Fruit fly (Drosophila melanogaster) whole organism, prepupa: ENCODE measurements around the gene CG12111.

ENCODE experiments used
- CG10669 ChIP-seq: fragments of 200-800 bp; sonication (Bioruptor generic); optimal IDR thresholded peaks from 3 replicates; lab custom pipeline; 2018; ENCODE audit warnings: missing biosample characterization, mild to moderate bottlenecking, missing genetic modification characterization, moderate library complexity
- CG11294 ChIP-seq: fragments of 200-800 bp; sonication (Bioruptor generic); IDR thresholded peaks from 2 replicates; pipeline ENCODE4 v1.3.6; 2022; ENCODE audit warnings: missing biosample characterization, missing genetic modification characterization
- CG15336 ChIP-seq: fragments of 200-800 bp; sonication (Bioruptor generic); IDR thresholded peaks from 2 replicates; pipeline ENCODE4 v1.3.6; 2022; ENCODE audit warnings: missing biosample characterization, missing genetic modification characterization
- CG1621 ChIP-seq: fragments of 200-800 bp; sonication (Bioruptor generic); optimal IDR thresholded peaks from 3 replicates; lab custom pipeline; 2018; ENCODE audit warnings: missing biosample characterization, mild to moderate bottlenecking, missing genetic modification characterization
- CG16779 ChIP-seq: fragments of 200-800 bp; sonication (Bioruptor generic); optimal IDR thresholded peaks from 3 replicates; lab custom pipeline; 2017; ENCODE audit warnings: missing biosample characterization, mild to moderate bottlenecking, missing genetic modification characterization
- CG3032 ChIP-seq: fragments of 200-800 bp; optimal IDR thresholded peaks from 2 replicates; lab custom pipeline; 2019; ENCODE audit warnings: missing biosample characterization, mild to moderate bottlenecking, missing genetic modification characterization, moderate library complexity
- CG31627 ChIP-seq: fragments of 200-800 bp; sonication (Bioruptor generic); optimal IDR thresholded peaks from 3 replicates; lab custom pipeline; 2016; ENCODE audit warnings: missing biosample characterization, missing genetic modification characterization
- CG32006 ChIP-seq: fragments of 200-800 bp; sonication (Bioruptor generic); optimal IDR thresholded peaks from 3 replicates; lab custom pipeline; 2017; ENCODE audit warnings: missing biosample characterization, mild to moderate bottlenecking, missing genetic modification characterization
- CG3919 ChIP-seq: fragments of 200-800 bp; sonication (Bioruptor generic); optimal IDR thresholded peaks from 3 replicates; lab custom pipeline; 2016; ENCODE audit warnings: missing biosample characterization, missing genetic modification characterization
- CG6163 ChIP-seq: fragments of 200-800 bp; sonication (Bioruptor generic); IDR thresholded peaks from 3 replicates; pipeline ENCODE4 v1.3.6; 2022; ENCODE audit warnings: missing biosample characterization, missing genetic modification characterization
- CG6792 ChIP-seq: fragments of 200-800 bp; sonication (Bioruptor generic); optimal IDR thresholded peaks from 3 replicates; lab custom pipeline; 2016; ENCODE audit warnings: missing biosample characterization, missing genetic modification characterization
- CG6808 ChIP-seq: fragments of 200-800 bp; sonication (Bioruptor generic); optimal IDR thresholded peaks from 3 replicates; lab custom pipeline; 2017; ENCODE audit warnings: missing biosample characterization, missing genetic modification characterization, mild to moderate bottlenecking, moderate library complexity, missing genetic modification reagents
- CG6854 ChIP-seq: fragments of 200-800 bp; sonication (Bioruptor generic); optimal IDR thresholded peaks from 2 replicates; lab custom pipeline; 2017; ENCODE audit warnings: missing biosample characterization, mild to moderate bottlenecking, missing genetic modification characterization
- CG7368 ChIP-seq: fragments of 200-800 bp; sonication (Bioruptor generic); optimal IDR thresholded peaks from 3 replicates; lab custom pipeline; 2016; ENCODE audit warnings: missing biosample characterization, missing genetic modification characterization
- CG8119 ChIP-seq: fragments of 200-800 bp; sonication (Bioruptor generic); IDR thresholded peaks from 3 replicates; pipeline ENCODE4 v1.3.6; 2022; ENCODE audit warnings: missing biosample characterization, missing genetic modification characterization
- CG8319 ChIP-seq: fragments of 200-800 bp; sonication (Bioruptor generic); optimal IDR thresholded peaks from 3 replicates; lab custom pipeline; 2016; ENCODE audit warnings: missing biosample characterization, missing genetic modification characterization
- CG9139 ChIP-seq: fragments of 200-800 bp; sonication (Bioruptor generic); optimal IDR thresholded peaks from 3 replicates; lab custom pipeline; 2017; ENCODE audit warnings: missing biosample characterization, mild to moderate bottlenecking, missing genetic modification characterization
- Eip75B ChIP-seq: fragments of 200-800 bp; sonication (Bioruptor generic); optimal IDR thresholded peaks from 3 replicates; lab custom pipeline; 2016; ENCODE audit warnings: missing biosample characterization, missing genetic modification characterization
- Eip78C ChIP-seq: fragments of 200-800 bp; sonication (Bioruptor generic); peaks from one replicate; lab custom pipeline; 2016; ENCODE audit warnings: missing biosample characterization, missing genetic modification characterization
- Ets21C ChIP-seq: fragments of 200-800 bp; sonication (Bioruptor generic); optimal IDR thresholded peaks from 3 replicates; lab custom pipeline; 2016; ENCODE audit warnings: missing biosample characterization, missing genetic modification characterization
- Hr38 ChIP-seq: sonication (Bioruptor generic); optimal IDR thresholded peaks from 2 replicates; lab custom pipeline; 2016; ENCODE audit warnings: missing biosample characterization, missing genetic modification characterization
- Met ChIP-seq: fragments of 200-800 bp; sonication (Bioruptor generic); optimal IDR thresholded peaks from 3 replicates; lab custom pipeline; 2016; ENCODE audit warnings: missing biosample characterization, missing genetic modification characterization
- OdsH ChIP-seq: fragments of 200-800 bp; sonication (Bioruptor generic); optimal IDR thresholded peaks from 3 replicates; lab custom pipeline; 2016; ENCODE audit warnings: missing biosample characterization, missing genetic modification characterization
- Sox102F ChIP-seq: fragments of 200-800 bp; sonication (Bioruptor generic); optimal IDR thresholded peaks from 2 replicates; lab custom pipeline; 2016; ENCODE audit warnings: missing biosample characterization, mild to moderate bottlenecking, missing genetic modification characterization
- Sox15 ChIP-seq: fragments of 200-800 bp; sonication (Bioruptor generic); optimal IDR thresholded peaks from 3 replicates; lab custom pipeline; 2016; ENCODE audit warnings: missing biosample characterization, missing genetic modification characterization
- cyc ChIP-seq: fragments of 200-800 bp; sonication (Bioruptor generic); optimal IDR thresholded peaks from 3 replicates; lab custom pipeline; 2016; ENCODE audit warnings: missing biosample characterization, missing genetic modification characterization
- eg ChIP-seq: fragments of 200-800 bp; sonication (Bioruptor generic); IDR thresholded peaks from 3 replicates; pipeline ENCODE4 v1.3.6; 2022; ENCODE audit warnings: missing biosample characterization, missing genetic modification characterization
- esn ChIP-seq: fragments of 200-800 bp; sonication (Bioruptor generic); optimal IDR thresholded peaks from 2 replicates; lab custom pipeline; 2016; ENCODE audit warnings: missing biosample characterization, mild to moderate bottlenecking, missing genetic modification characterization, moderate library complexity
- fkh ChIP-seq: fragments of 200-800 bp; sonication (Bioruptor generic); optimal IDR thresholded peaks from 3 replicates; lab custom pipeline; 2017; ENCODE audit warnings: missing biosample characterization, mild to moderate bottlenecking, missing genetic modification characterization, moderate library complexity
- lz ChIP-seq: fragments of 200-800 bp; sonication (Bioruptor generic); optimal IDR thresholded peaks from 3 replicates; lab custom pipeline; 2016; ENCODE audit warnings: missing biosample characterization, missing genetic modification characterization
- net ChIP-seq: fragments of 200-800 bp; sonication (Bioruptor generic); optimal IDR thresholded peaks from 3 replicates; lab custom pipeline; 2016; ENCODE audit warnings: missing biosample characterization, missing genetic modification characterization
- salr ChIP-seq, 2 experiments: fragments of 200-800 bp; sonication (Bioruptor generic); optimal IDR thresholded peaks; 3 replicates each; lab custom pipeline; 2016 to 2018; ENCODE audit warnings: missing biosample characterization in 2 of 2, missing genetic modification characterization in 2 of 2, mild to moderate bottlenecking in 1 of 2
- spab ChIP-seq: fragments of 200-800 bp; sonication (Bioruptor generic); optimal IDR thresholded peaks from 2 replicates; lab custom pipeline; 2017; ENCODE audit warnings: missing biosample characterization, mild to moderate bottlenecking, missing genetic modification characterization, missing genetic modification reagents
- ss ChIP-seq, 2 experiments: fragments of 200-800 bp; sonication (Bioruptor generic); optimal IDR thresholded peaks; 2 replicates in 1 of 2; 3 replicates in 1 of 2; lab custom pipeline; 2017 to 2018; ENCODE audit warnings: mild to moderate bottlenecking in 2 of 2, missing biosample characterization in 2 of 2, missing genetic modification characterization in 2 of 2, moderate library complexity in 1 of 2

The CG12111 gene

DNA sequence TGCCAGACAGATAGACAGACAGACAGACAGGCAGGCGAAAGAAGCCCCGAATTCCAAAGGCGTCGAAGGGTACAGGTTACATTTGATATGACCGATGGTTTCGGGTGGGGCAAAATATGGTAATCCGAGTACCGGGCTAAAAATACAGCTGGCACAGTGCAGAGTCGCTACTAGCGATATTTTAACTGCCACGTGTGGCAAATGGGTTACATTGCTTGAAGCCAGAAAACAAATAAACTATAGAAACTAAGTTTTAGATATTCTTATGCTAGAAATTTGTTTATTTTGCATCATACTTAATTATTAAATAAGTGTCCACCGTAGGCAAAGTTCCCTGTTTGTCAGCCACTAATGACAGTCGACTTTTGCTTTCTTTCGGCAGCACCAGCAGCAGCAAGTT lies 12.4 kb upstream of the CG12111 start:
- no peak for TF ChIP-seq CG3919
- TF ChIP-seq Eip78C, result peak; percentile 43
- TF ChIP-seq, all 60 proteins: peak for 1

DNA sequence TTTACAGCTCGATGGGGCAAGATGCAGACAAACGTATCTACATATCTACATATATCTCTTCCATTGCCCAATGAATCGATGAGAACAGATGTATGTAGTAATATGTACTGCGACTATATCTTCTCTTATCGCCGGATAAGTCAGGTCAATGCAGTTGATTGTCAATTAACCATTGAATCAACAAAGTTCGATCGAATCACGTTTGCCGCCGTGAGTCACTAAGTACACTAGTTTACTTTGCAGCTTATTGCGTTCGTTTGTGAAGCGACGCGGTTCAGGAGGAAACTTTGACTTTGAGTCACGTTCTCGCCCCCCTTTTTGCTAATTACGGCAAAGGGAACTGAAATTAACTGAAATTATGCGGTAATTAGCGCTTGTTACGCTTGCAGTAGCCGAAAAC lies 10.0 kb upstream of the CG12111 start:
- TF ChIP-seq CG11294 (no peak), salr (GFP tag; optimal IDR thresholded peaks at IDR 0.05; lab: Kevin White, UChicago) (peak in 1 of 2 experiments; percentile 7), spab (GFP tag; lab: Kevin White, UChicago) (peak; percentile 14), Eip78C (peak; percentile 63), CG8119 (GFP tag; lab: Robert Waterston, UW) (0 out of 3 replicates have a peak, but pooled peaks have one; percentile 13), ss (GFP tag; optimal IDR thresholded peaks at IDR 0.05; lab: Kevin White, UChicago) (peak; percentile 26 to 55), CG9139 (GFP tag; lab: Kevin White, UChicago) (peak; percentile 15), eg (GFP tag; lab: Robert Waterston, UW) (no peak), CG6808 (GFP tag; lab: Kevin White, UChicago) (peak; percentile 25), CG10669 (peak; percentile 35)

DNA sequence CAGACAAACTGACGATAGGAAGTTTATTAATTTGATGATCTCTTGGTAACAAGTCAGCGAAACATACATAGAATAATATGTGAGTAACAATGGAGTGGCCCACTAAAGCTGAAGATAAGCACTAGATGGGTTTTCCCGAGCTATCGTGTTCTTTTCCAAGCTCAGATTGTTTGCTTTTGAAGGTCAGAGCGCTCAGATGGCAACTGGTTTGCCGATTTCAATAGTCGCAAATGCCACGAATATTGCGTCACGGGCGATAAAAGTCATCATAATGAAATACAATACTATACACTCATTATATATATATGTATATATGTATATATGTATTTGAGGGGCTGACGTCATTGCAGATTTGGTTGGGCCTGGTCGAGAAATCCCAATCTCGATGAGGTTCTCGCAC lies 9.1 kb upstream of the CG12111 start:
- no peak for TF ChIP-seq CG31627 (GFP tag; lab: Kevin White, UChicago)
- TF ChIP-seq eg (GFP tag; lab: Robert Waterston, UW), result no peak
- no peak for TF ChIP-seq CG32006
- no peak for TF ChIP-seq CG3032 (tag; lab: Kevin White, UChicago)
- TF ChIP-seq CG6808 (GFP tag; lab: Kevin White, UChicago), result no peak
- no peak for TF ChIP-seq Hr38 (GFP tag; lab: Kevin White, UChicago)
- TF ChIP-seq CG3919, result no peak
- no peak for TF ChIP-seq cyc
- no peak for TF ChIP-seq CG16779 (tag; lab: Kevin White, UChicago)
- TF ChIP-seq CG1621 (tag; lab: Kevin White, UChicago), result no peak
- TF ChIP-seq salr (GFP tag; optimal IDR thresholded peaks at IDR 0.05; lab: Kevin White, UChicago), result no peak
- no peak for TF ChIP-seq Sox15 (GFP tag; lab: Kevin White, UChicago)
- no peak for TF ChIP-seq CG8319 (GFP tag; lab: Kevin White, UChicago)
- TF ChIP-seq CG7368 (GFP tag; lab: Kevin White, UChicago), result no peak
- TF ChIP-seq esn, result no peak

DNA sequence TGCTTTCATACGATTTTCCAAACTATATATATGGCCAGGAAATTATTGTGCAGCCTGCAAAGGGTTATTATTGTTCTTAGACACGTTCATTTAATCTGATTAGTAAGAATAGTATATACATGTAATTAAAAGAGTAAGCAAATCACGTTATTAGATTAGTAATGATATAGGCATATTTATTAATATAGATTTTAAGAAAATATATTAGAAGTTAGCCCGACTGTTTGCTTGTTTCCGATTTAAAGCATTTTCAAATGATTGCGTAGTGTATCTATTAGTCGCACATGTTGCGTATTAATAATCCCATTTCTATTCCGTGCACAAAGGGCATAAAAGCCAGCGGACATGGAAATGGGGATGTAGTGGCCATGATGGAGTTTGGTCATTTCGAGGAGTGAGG lies 8.3 kb upstream of the CG12111 start:
- no peak for TF ChIP-seq CG15336 (GFP tag; lab: Robert Waterston, UW)
- TF ChIP-seq Sox102F, result no peak
- TF ChIP-seq CG6163 (GFP tag; lab: Robert Waterston, UW), result no peak
- no peak for TF ChIP-seq Eip78C
- no peak for TF ChIP-seq cyc
- TF ChIP-seq OdsH, result no peak
- TF ChIP-seq CG6854, result no peak
- no peak for TF ChIP-seq CG6792 (GFP tag; lab: Kevin White, UChicago)
- no peak for TF ChIP-seq Eip75B
- TF ChIP-seq Met (GFP tag; lab: Kevin White, UChicago), result no peak
- no peak for TF ChIP-seq lz (GFP tag; lab: Kevin White, UChicago)
- TF ChIP-seq, all 60 proteins: peak for 0

DNA sequence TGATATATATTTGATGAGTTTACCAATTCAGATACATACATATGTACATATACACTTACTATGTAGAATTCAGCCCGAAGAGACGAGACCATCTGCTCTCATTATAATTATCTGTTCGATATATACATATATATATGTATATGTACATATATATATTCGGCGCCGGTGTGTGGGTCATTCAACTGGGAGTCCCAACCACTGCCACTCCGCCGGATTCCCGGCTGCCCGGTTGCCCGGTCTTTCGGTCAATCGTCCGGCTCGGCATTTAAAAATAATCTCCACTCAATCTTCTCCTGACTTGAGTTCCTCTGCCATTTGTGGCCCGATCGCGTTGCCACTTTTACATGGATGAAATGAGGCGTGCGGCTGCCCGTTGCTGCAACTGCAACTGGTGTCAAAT lies 5.9 kb upstream of the CG12111 start:
- TF ChIP-seq Ets21C (GFP tag; lab: Kevin White, UChicago) (no peak), fkh (GFP tag; lab: Kevin White, UChicago) (no peak), OdsH (no peak), CG3032 (tag; lab: Kevin White, UChicago) (no peak), ss (GFP tag; optimal IDR thresholded peaks at IDR 0.05; lab: Kevin White, UChicago) (no peak), net (GFP tag; lab: Kevin White, UChicago) (no peak)
